Worm (Caenorhabditis elegans) whole organism, L2 larva: ENCODE measurements around the gene ZK218.1.

ENCODE experiments used
- F13H6.1 ChIP-seq: sonication (generic microtip); optimal IDR thresholded peaks from 2 replicates; lab custom pipeline; 2016; ENCODE audit warnings: missing genetic modification characterization, missing compliant biosample characterization
- Y55F3AM.14 ChIP-seq: fragments of 200-800 bp; sonication (Bioruptor generic); optimal IDR thresholded peaks from 2 replicates; lab custom pipeline; 2018; ENCODE audit warnings: mild to moderate bottlenecking, missing genetic modification characterization, missing compliant biosample characterization
- alr-1 ChIP-seq: fragments of 150-350 bp; optimal IDR thresholded peaks from 2 replicates; lab custom pipeline; 2014; ENCODE audit warnings: missing biosample characterization, missing genetic modification characterization
- aly-2 ChIP-seq: fragments of 150-350 bp; optimal IDR thresholded peaks from 2 replicates; lab custom pipeline; 2014; ENCODE audit warnings: missing biosample characterization, missing genetic modification characterization
- ama-1 ChIP-seq: fragments of 150-350 bp; optimal IDR thresholded peaks from 2 replicates; lab custom pipeline; 2018; ENCODE audit warnings: inconsistent platforms
- ceh-82 ChIP-seq: fragments of 150-350 bp; optimal IDR thresholded peaks from 2 replicates; lab custom pipeline; 2014; ENCODE audit warnings: missing biosample characterization, missing genetic modification characterization
- crh-2 ChIP-seq: sonication (generic microtip); optimal IDR thresholded peaks from 2 replicates; lab custom pipeline; 2017; ENCODE audit warnings: missing biosample characterization, missing genetic modification characterization
- dmd-4 ChIP-seq: sonication (generic microtip); optimal IDR thresholded peaks from 2 replicates; lab custom pipeline; 2017; ENCODE audit warnings: missing biosample characterization, missing genetic modification characterization
- egl-27 ChIP-seq: sonication (generic microtip); optimal IDR thresholded peaks from 3 replicates; lab custom pipeline; 2017; ENCODE audit warnings: missing biosample characterization, missing genetic modification reagents, missing genetic modification characterization
- elt-1 ChIP-seq: fragments of 150-350 bp; optimal IDR thresholded peaks from 2 replicates; lab custom pipeline; 2014; ENCODE audit warnings: missing biosample characterization, missing genetic modification characterization
- elt-3 ChIP-seq: sonication (generic microtip); optimal IDR thresholded peaks from 2 replicates; lab custom pipeline; 2017; ENCODE audit warnings: missing biosample characterization, missing genetic modification characterization
- fos-1 ChIP-seq: fragments of 150-350 bp; optimal IDR thresholded peaks from 2 replicates; lab custom pipeline; 2014; ENCODE audit warnings: missing biosample characterization, missing genetic modification characterization
- gmeb-1 ChIP-seq: fragments of 150-350 bp; optimal IDR thresholded peaks from 2 replicates; lab custom pipeline; 2014; ENCODE audit warnings: missing biosample characterization, missing genetic modification characterization
- lin-11 ChIP-seq: fragments of 150-350 bp; sonication (generic microtip); optimal IDR thresholded peaks from 2 replicates; lab custom pipeline; 2014; ENCODE audit warnings: missing biosample characterization, missing genetic modification characterization, inconsistent platforms, mixed read lengths
- lin-13 ChIP-seq: fragments of 150-350 bp; optimal IDR thresholded peaks from 2 replicates; lab custom pipeline; 2014; ENCODE audit warnings: missing biosample characterization, missing genetic modification reagents, missing genetic modification characterization
- lin-39 ChIP-seq: fragments of 150-350 bp; optimal IDR thresholded peaks from 2 replicates; lab custom pipeline; 2014; ENCODE audit warnings: missing biosample characterization, missing genetic modification reagents, missing genetic modification characterization
- lsy-2 ChIP-seq, 2 experiments: fragments of 150-350 bp in 1 of 2; sonication (generic microtip) in 1 of 2; optimal IDR thresholded peaks; 2 replicates each; lab custom pipeline; 2014 to 2017; ENCODE audit warnings: missing biosample characterization in 2 of 2, missing genetic modification characterization in 2 of 2
- mab-5 ChIP-seq: fragments of 150-350 bp; optimal IDR thresholded peaks from 2 replicates; lab custom pipeline; 2014; ENCODE audit warnings: missing biosample characterization, missing genetic modification characterization
- mbf-1 ChIP-seq: sonication (generic microtip); optimal IDR thresholded peaks from 2 replicates; lab custom pipeline; 2017; ENCODE audit warnings: missing biosample characterization, missing genetic modification characterization
- mdl-1 ChIP-seq, 2 experiments: fragments of 150-350 bp in 1 of 2; sonication (generic microtip) in 1 of 2; optimal IDR thresholded peaks; 2 replicates each; lab custom pipeline; 2017; ENCODE audit warnings: missing biosample characterization in 2 of 2, missing genetic modification characterization in 2 of 2
- nhr-11 ChIP-seq: fragments of 150-350 bp; optimal IDR thresholded peaks from 2 replicates; lab custom pipeline; 2014; ENCODE audit warnings: missing biosample characterization, missing genetic modification characterization
- nhr-12 ChIP-seq: fragments of 150-350 bp; optimal IDR thresholded peaks from 2 replicates; lab custom pipeline; 2014; ENCODE audit warnings: missing biosample characterization, missing genetic modification characterization
- nhr-129 ChIP-seq: fragments of 150-350 bp; optimal IDR thresholded peaks from 2 replicates; lab custom pipeline; 2014; ENCODE audit warnings: missing biosample characterization, missing genetic modification characterization
- nhr-23 ChIP-seq: fragments of 150-350 bp; optimal IDR thresholded peaks from 2 replicates; lab custom pipeline; 2014; ENCODE audit warnings: missing biosample characterization, missing genetic modification reagents, missing genetic modification characterization
- nhr-237 ChIP-seq: fragments of 150-350 bp; optimal IDR thresholded peaks from 2 replicates; lab custom pipeline; 2014; ENCODE audit warnings: missing biosample characterization, missing genetic modification characterization
- nhr-25 ChIP-seq: fragments of 150-350 bp; sonication (generic microtip); optimal IDR thresholded peaks from 3 replicates; lab custom pipeline; 2014; ENCODE audit warnings: missing biosample characterization, missing genetic modification characterization
- nhr-6 ChIP-seq: fragments of 150-350 bp; optimal IDR thresholded peaks from 2 replicates; lab custom pipeline; 2014; ENCODE audit warnings: missing biosample characterization, missing genetic modification characterization
- nhr-77 ChIP-seq: fragments of 150-350 bp; optimal IDR thresholded peaks from 2 replicates; lab custom pipeline; 2014; ENCODE audit warnings: missing biosample characterization, missing genetic modification characterization
- peb-1 ChIP-seq: fragments of 150-350 bp; optimal IDR thresholded peaks from 2 replicates; lab custom pipeline; 2014; ENCODE audit warnings: missing biosample characterization, missing genetic modification characterization
- sem-4 ChIP-seq: fragments of 150-350 bp; optimal IDR thresholded peaks from 2 replicates; lab custom pipeline; 2014; ENCODE audit warnings: missing biosample characterization, missing genetic modification reagents, missing genetic modification characterization
- skn-1 ChIP-seq: sonication (generic microtip); optimal IDR thresholded peaks from 2 replicates; lab custom pipeline; 2017; ENCODE audit warnings: missing biosample characterization, missing genetic modification characterization
- sma-9 ChIP-seq, 2 experiments: fragments of 150-350 bp in 1 of 2; sonication (generic microtip) in 1 of 2; optimal IDR thresholded peaks; 2 replicates each; lab custom pipeline; 2014 to 2016; ENCODE audit warnings: missing genetic modification characterization in 2 of 2, mild to moderate bottlenecking in 1 of 2, missing biosample characterization in 1 of 2, missing compliant biosample characterization in 1 of 2, missing genetic modification reagents in 1 of 2, moderate library complexity in 1 of 2
- unc-55 ChIP-seq: fragments of 150-350 bp; sonication (generic microtip); optimal IDR thresholded peaks from 3 replicates; lab custom pipeline; 2014; ENCODE audit warnings: missing biosample characterization, missing genetic modification reagents, missing genetic modification characterization
- zag-1 ChIP-seq: fragments of 150-350 bp; optimal IDR thresholded peaks from 2 replicates; lab custom pipeline; 2014; ENCODE audit warnings: missing biosample characterization, missing genetic modification characterization
- ztf-11 ChIP-seq: sonication (generic microtip); optimal IDR thresholded peaks from 2 replicates; lab custom pipeline; 2017; ENCODE audit warnings: missing biosample characterization, missing genetic modification characterization

Gene ZK218.1

ce11 chrV:17077889-17078288, 14.5 kb upstream of the ZK218.1 start, which contains the start of gene T05E12.3:
TSS of gene T05E12.3 (minus strand) at chrV:17077989.
- TF ChIP-seq nhr-11 (tag; lab: Kevin White, UChicago) = no peak
- no peak for TF ChIP-seq mbf-1
- no peak for TF ChIP-seq gmeb-1 (tag; lab: Kevin White, UChicago)
- no peak for TF ChIP-seq egl-27 (tag; lab: Kevin White, UChicago)
- no peak for TF ChIP-seq lin-13 (GFP tag; lab: Kevin White, UChicago)
- no peak for TF ChIP-seq crh-2 (tag; lab: Kevin White, UChicago)
- no peak for TF ChIP-seq elt-3
- no peak for TF ChIP-seq ztf-11 (tag; lab: Kevin White, UChicago)

- TF ChIP-seq nhr-77 (no peak), Y55F3AM.14 (GFP tag; lab: Kevin White, UChicago) (no peak), lin-11 (tag; lab: Kevin White, UChicago) (no peak), zag-1 (no peak), lsy-2 (tag; optimal IDR thresholded peaks at IDR 0.05; lab: Kevin White, UChicago) (no peak), mab-5 (tag; lab: Kevin White, UChicago) (no peak)
These were observed 12.6 kb upstream of the ZK218.1 start, which contains the start of gene srw-20 for ce11 chrV:17079795-17080194. TSS of gene srw-20 (minus strand) at chrV:17079895.

- TF ChIP-seq lin-39 = no peak
- no peak for TF ChIP-seq ama-1 (lab: Kevin White, UChicago)
- TF ChIP-seq lin-13 (GFP tag; lab: Kevin White, UChicago) = no peak
- no peak for TF ChIP-seq sma-9 (GFP tag; optimal IDR thresholded peaks at IDR 0.05; lab: Kevin White, UChicago)
- TF ChIP-seq sma-9 (tag; optimal IDR thresholded peaks at IDR 0.05; lab: Kevin White, UChicago) = no peak
- no peak for TF ChIP-seq elt-1 (tag; lab: Kevin White, UChicago)
- TF ChIP-seq F13H6.1 (tag; lab: Kevin White, UChicago) = no peak
- no peak for TF ChIP-seq unc-55 (GFP tag; lab: Kevin White, UChicago)
- no peak for TF ChIP-seq mab-5 (tag; lab: Kevin White, UChicago)
- TF ChIP-seq, all 48 proteins: peak for 0
These were observed 9.6 kb upstream of the ZK218.1 start, which contains the start of gene T05E12.9 for ce11 chrV:17082718-17083117. TSS of gene T05E12.9 (minus strand) at chrV:17082818.

ce11 chrV:17089342-17089741, 3.0 kb upstream of the ZK218.1 start, which contains the start of gene T05E12.6:
TSS of gene T05E12.6 (minus strand) at chrV:17089442.
- TF ChIP-seq Y55F3AM.14 (GFP tag; lab: Kevin White, UChicago) = no peak
- TF ChIP-seq skn-1 (tag; lab: Kevin White, UChicago) = no peak
- no peak for TF ChIP-seq lin-13 (GFP tag; lab: Kevin White, UChicago)
- no peak for TF ChIP-seq crh-2 (tag; lab: Kevin White, UChicago)
- TF ChIP-seq nhr-77 = no peak
- no peak for TF ChIP-seq F13H6.1 (tag; lab: Kevin White, UChicago)
- TF ChIP-seq lin-11 (tag; lab: Kevin White, UChicago) = no peak
- TF ChIP-seq nhr-6 = no peak
- no peak for TF ChIP-seq aly-2 (tag; lab: Kevin White, UChicago)
- no peak for TF ChIP-seq nhr-23
- no peak for TF ChIP-seq fos-1 (tag; lab: Kevin White, UChicago)
- no peak for TF ChIP-seq unc-55 (GFP tag; lab: Kevin White, UChicago)
- no peak for TF ChIP-seq mdl-1 (tag; optimal IDR thresholded peaks at IDR 0.05; lab: Kevin White, UChicago)
- no peak for TF ChIP-seq elt-3
- no peak for TF ChIP-seq alr-1
- TF ChIP-seq ceh-82 = no peak
- no peak for TF ChIP-seq gmeb-1 (tag; lab: Kevin White, UChicago)

- TF ChIP-seq nhr-12 (tag; lab: Kevin White, UChicago) (no peak), fos-1 (tag; lab: Kevin White, UChicago) (peak; percentile 68)
These were observed 2.4 kb upstream of the ZK218.1 start, which contains the start of gene srh-237 for ce11 chrV:17089931-17090429. TSS of gene srh-237 (plus strand) at chrV:17090379.

- TF ChIP-seq nhr-237 (no peak), nhr-6 (no peak), nhr-12 (tag; lab: Kevin White, UChicago) (no peak), F13H6.1 (tag; lab: Kevin White, UChicago) (no peak), mbf-1 (no peak), peb-1 (tag; lab: Kevin White, UChicago) (no peak), nhr-25 (tag; lab: Kevin White, UChicago) (no peak), elt-3 (no peak), nhr-129 (tag; lab: Kevin White, UChicago) (no peak), dmd-4 (tag; lab: Kevin White, UChicago) (no peak), sem-4 (no peak), lin-13 (GFP tag; lab: Kevin White, UChicago) (no peak)
These were observed 2.2 kb downstream of the ZK218.1 start for ce11 chrV:17094568-17094967.
